Worm (Caenorhabditis elegans): ENCODE data around the gene K02E10.7.

K02E10.7 gene

DNA sequence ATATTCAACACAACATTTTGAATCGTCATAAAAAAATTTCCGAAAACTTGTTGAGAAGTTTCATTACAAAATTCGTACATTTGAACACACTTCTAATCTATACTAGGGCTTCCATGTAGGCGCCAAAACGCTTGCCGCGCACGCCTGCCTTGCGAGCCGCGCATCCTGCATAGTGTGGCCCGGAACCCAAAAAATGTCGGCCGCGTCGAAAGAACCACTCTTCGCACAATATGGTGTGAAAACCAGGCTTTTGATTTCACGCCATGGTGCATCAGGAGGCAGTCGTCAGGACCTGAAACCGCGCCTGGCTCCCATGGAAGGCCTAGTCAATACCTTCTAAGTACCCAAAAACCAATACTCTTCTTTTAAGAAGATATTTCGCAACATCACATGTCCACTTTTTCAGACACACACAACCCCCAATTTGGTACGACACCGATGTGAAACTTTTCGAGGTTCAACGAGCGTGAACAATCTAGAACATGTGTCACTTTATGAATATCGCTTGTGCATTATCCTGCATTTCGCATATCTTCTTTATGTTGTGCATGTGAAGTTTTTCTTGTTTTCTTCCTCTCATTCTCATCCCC, 14.7 kb downstream of the K02E10.7 start:
- no peak for TF ChIP-seq lim-6 (tag; optimal IDR thresholded peaks at IDR 0.05)
- TF ChIP-seq ahr-1 (tag; optimal IDR thresholded peaks at IDR 0.05), result no peak
- TF ChIP-seq ceh-24 (tag; optimal IDR thresholded peaks at IDR 0.05), result no peak
- no peak for TF ChIP-seq fax-1 (tag; optimal IDR thresholded peaks at IDR 0.05)
- no peak for TF ChIP-seq ttx-3 (tag; optimal IDR thresholded peaks at IDR 0.05)
- no peak for TF ChIP-seq zip-5 (tag; optimal IDR thresholded peaks at IDR 0.05)
- no peak for TF ChIP-seq ceh-18 (tag; optimal IDR thresholded peaks at IDR 0.05)
- no peak for TF ChIP-seq ceh-14 (tag; optimal IDR thresholded peaks at IDR 0.05)
- TF ChIP-seq pha-2 (tag; optimal IDR thresholded peaks at IDR 0.05), result no peak
- no peak for TF ChIP-seq hlh-15 (tag; optimal IDR thresholded peaks at IDR 0.05)
- TF ChIP-seq hlh-13 (GFP tag; optimal IDR thresholded peaks at IDR 0.05), result no peak
- no peak for TF ChIP-seq pha-4 (tag; optimal IDR thresholded peaks at IDR 0.05)
- TF ChIP-seq nhr-232 (tag; optimal IDR thresholded peaks at IDR 0.05), result no peak
- TF ChIP-seq unc-86 (tag; optimal IDR thresholded peaks at IDR 0.05), result no peak
- no peak for TF ChIP-seq tbx-7 (tag; optimal IDR thresholded peaks at IDR 0.05)

DNA sequence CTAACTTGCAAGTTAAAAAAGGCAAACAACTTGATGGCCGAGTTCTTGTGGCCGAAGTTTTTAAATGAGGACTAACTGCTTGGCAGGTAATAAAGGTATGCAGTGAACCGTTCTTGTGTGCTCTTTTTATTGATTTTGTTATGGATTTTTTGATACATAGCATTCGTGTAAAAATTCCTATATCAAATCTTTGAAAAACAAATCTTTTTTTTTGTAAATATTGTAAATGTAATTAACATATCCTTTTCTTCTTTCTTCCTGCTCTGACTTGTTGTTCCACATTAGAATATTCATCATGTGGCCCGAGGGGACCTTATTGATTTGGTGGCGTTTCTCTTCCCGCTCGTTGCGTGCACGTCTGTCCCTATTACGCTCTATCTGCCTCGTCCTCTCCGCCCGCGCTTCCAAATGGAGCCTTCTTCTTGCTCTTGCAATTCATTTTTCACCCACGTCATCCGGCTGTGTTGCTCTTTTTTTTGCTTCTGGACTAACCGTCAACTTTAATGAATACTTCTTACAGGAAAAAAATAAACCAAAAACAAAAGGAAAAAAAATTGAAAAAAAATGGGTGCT, 19.7 kb downstream of the K02E10.7 start, which contains the start of gene hid-1:
hid-1 (plus strand) TSS at position 523 of the 573 bp plus-strand sequence.
- TF ChIP-seq nfya-1 (tag; optimal IDR thresholded peaks at IDR 0.05), result peak; percentile 35
- peak; percentile 16 for TF ChIP-seq lim-6 (tag; optimal IDR thresholded peaks at IDR 0.05)
- TF ChIP-seq fkh-6 (tag; optimal IDR thresholded peaks at IDR 0.05), result no peak
- TF ChIP-seq ets-4 (tag; optimal IDR thresholded peaks at IDR 0.05), result peak; percentile 18
- peak; percentile 55 for TF ChIP-seq ceh-2 (tag; optimal IDR thresholded peaks at IDR 0.05)
- no peak for TF ChIP-seq pha-2 (tag; optimal IDR thresholded peaks at IDR 0.05)
- TF ChIP-seq ceh-14 (tag; optimal IDR thresholded peaks at IDR 0.05), result peak; percentile 6
- no peak for TF ChIP-seq sox-4 (tag; optimal IDR thresholded peaks at IDR 0.05)
- peak; percentile 53 for TF ChIP-seq tbx-2 (tag; optimal IDR thresholded peaks at IDR 0.05)
- no peak for TF ChIP-seq hlh-6 (tag; optimal IDR thresholded peaks at IDR 0.05)
- TF ChIP-seq unc-86 (tag; optimal IDR thresholded peaks at IDR 0.05), result peak; percentile 20
- peak; percentile 76 for TF ChIP-seq ceh-48 (tag; optimal IDR thresholded peaks at IDR 0.05)
- TF ChIP-seq unc-42 (tag; optimal IDR thresholded peaks at IDR 0.05), result peak; percentile 89
- peak; percentile 74 for TF ChIP-seq ceh-31 (tag; optimal IDR thresholded peaks at IDR 0.05)

DNA sequence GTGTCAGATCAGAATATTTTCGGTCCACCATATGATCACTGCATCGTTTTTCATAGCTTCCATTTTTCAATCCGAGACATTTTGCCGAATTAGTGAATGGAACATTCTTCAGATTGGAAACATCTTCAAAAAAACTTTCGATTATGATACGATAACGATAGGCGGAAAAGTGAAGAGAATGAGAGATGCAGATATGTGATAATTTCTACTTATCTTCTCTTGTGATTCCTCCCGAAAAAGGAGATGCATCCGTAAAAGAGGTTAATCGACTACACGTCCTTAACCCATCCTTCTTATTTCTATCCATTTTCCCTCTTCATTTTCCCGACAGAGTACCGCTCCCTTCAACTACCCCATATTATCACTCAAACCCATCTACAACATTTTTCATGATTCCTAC, 25.3 kb downstream of the K02E10.7 start, which contains the start of gene K02E10.4:
K02E10.4 (plus strand) TSS at position 186 of the 400 bp plus-strand sequence.
- no peak for TF ChIP-seq F13H6.1 (tag; optimal IDR thresholded peaks at IDR 0.05)

DNA sequence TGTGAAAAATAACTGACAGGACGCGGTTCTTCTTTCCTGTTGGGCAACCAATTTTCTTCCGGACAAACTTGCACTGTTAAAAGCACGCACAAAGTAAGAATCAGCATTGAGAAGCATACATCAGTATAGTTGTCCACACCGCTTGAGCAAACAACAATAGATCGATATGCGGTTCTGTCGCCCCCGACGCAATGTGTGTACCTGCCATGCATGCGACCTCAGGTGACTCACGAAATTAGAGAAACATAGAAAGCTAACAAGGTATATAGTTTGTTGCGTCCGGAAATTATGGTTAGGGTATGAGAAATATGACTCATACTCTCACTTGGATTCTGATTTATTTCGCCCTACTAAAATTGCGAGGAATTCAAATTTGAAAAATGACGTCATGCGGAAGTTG, 25.7 kb downstream of the K02E10.7 start, which contains the start of gene K02E10.6:
K02E10.6 (minus strand) TSS at position 149 of the 400 bp plus-strand sequence.
- TF ChIP-seq ttx-3 (tag; optimal IDR thresholded peaks at IDR 0.05) (no peak), unc-3 (GFP tag; conservative IDR thresholded peaks at IDR 0.05) (no peak), unc-3 (tag; optimal IDR thresholded peaks at IDR 0.05) (no peak), ets-4 (tag; optimal IDR thresholded peaks at IDR 0.05) (no peak), ceh-45 (GFP tag; IDR thresholded peaks at IDR 0.05) (no peak), F13H6.1 (tag; optimal IDR thresholded peaks at IDR 0.05) (no peak), ceh-48 (tag; optimal IDR thresholded peaks at IDR 0.05) (no peak), nhr-232 (tag; optimal IDR thresholded peaks at IDR 0.05) (no peak), hlh-15 (tag; optimal IDR thresholded peaks at IDR 0.05) (no peak), dve-1 (tag; optimal IDR thresholded peaks at IDR 0.05) (no peak), ref-2 (tag; optimal IDR thresholded peaks at IDR 0.05) (no peak), dmd-4 (tag; optimal IDR thresholded peaks at IDR 0.05; ENCODE audit: borderline replicate concordance) (no peak), syd-9 (tag; optimal IDR thresholded peaks at IDR 0.05) (no peak), pqm-1 (tag; optimal IDR thresholded peaks at IDR 0.05) (no peak), C38D4.7 (GFP tag; optimal IDR thresholded peaks at IDR 0.05) (no peak), madf-2 (tag; optimal IDR thresholded peaks at IDR 0.05) (no peak), ceh-9 (tag; optimal IDR thresholded peaks at IDR 0.05) (no peak)

Data from whole organism, late embryonic.